Worm (Caenorhabditis elegans) whole organism, L1 larva: ENCODE measurements around the gene cox-16.

ENCODE experiments used
- alr-1 ChIP-seq: fragments of 200-800 bp; sonication (Bioruptor generic); optimal IDR thresholded peaks from 2 replicates; lab custom pipeline; 2018; ENCODE audit warnings: borderline replicate concordance, mild to moderate bottlenecking, missing genetic modification characterization, missing compliant biosample characterization
- ceh-88 ChIP-seq: fragments of 200-800 bp; sonication (Bioruptor generic); IDR thresholded peaks from 2 replicates; pipeline ENCODE4 v1.3.6; 2022; ENCODE audit warnings: missing genetic modification characterization, missing compliant biosample characterization
- efl-1 ChIP-seq, 4 experiments: fragments of 150-350 bp; optimal IDR thresholded peaks in 3 of 4; peaks in 1 of 4; 1 replicate in 1 of 4; 2 replicates in 3 of 4; lab custom pipeline; 2014; ENCODE audit warnings: missing biosample characterization in 2 of 4, missing genetic modification characterization in 2 of 4, missing genetic modification reagents in 2 of 4
- elt-2 ChIP-seq: sonication (generic microtip); optimal IDR thresholded peaks from 2 replicates; lab custom pipeline; 2016; ENCODE audit warnings: missing genetic modification characterization, mild to moderate bottlenecking, inconsistent platforms, missing compliant biosample characterization, missing genetic modification reagents
- lin-13 ChIP-seq: fragments of 150-350 bp; optimal IDR thresholded peaks from 2 replicates; lab custom pipeline; 2014; ENCODE audit warnings: missing biosample characterization, missing genetic modification reagents, missing genetic modification characterization
- mef-2 ChIP-seq: fragments of 150-350 bp; optimal IDR thresholded peaks from 2 replicates; lab custom pipeline; 2014; ENCODE audit warnings: missing biosample characterization, missing genetic modification characterization
- nhr-12 ChIP-seq: sonication (generic microtip); optimal IDR thresholded peaks from 2 replicates; lab custom pipeline; 2017; ENCODE audit warnings: missing biosample characterization, missing genetic modification characterization
- unc-130 ChIP-seq: fragments of 150-350 bp; optimal IDR thresholded peaks from 2 replicates; lab custom pipeline; 2017; ENCODE audit warnings: missing biosample characterization, missing genetic modification characterization, inconsistent platforms
- unc-62 ChIP-seq: fragments of 150-350 bp; optimal IDR thresholded peaks from 2 replicates; lab custom pipeline; 2014; ENCODE audit warnings: missing biosample characterization, missing genetic modification reagents, missing genetic modification characterization

- no peak for TF ChIP-seq efl-1 (optimal IDR thresholded peaks at IDR 0.05; lab: Kevin White, UChicago)
- TF ChIP-seq efl-1 (GFP tag; optimal IDR thresholded peaks at IDR 0.05 in 1 of 2; lab: Kevin White, UChicago) = no peak
- no peak for TF ChIP-seq ceh-88
- TF ChIP-seq elt-2 (tag; lab: Kevin White, UChicago) = no peak
- TF ChIP-seq alr-1 (tag; lab: Kevin White, UChicago) = no peak
- TF ChIP-seq nhr-12 (tag; lab: Kevin White, UChicago) = no peak
- TF ChIP-seq unc-62 (GFP tag; lab: Kevin White, UChicago) = no peak
- TF ChIP-seq unc-130 (tag; lab: Kevin White, UChicago) = no peak
- no peak for TF ChIP-seq lin-13 (GFP tag; lab: Kevin White, UChicago)
- TF ChIP-seq mef-2 (tag; lab: Kevin White, UChicago) = no peak
Observed at ce11 chrV:5533755-5534154, 2.3 kb downstream of the cox-16 start, which contains the start of gene grl-1.
